Comparison of ENCODE assay signal across 2 fruit fly cellular contexts in genomic region chr2L:1118149-1118548, dm6.
TF ChIP-seq lines count a peak whose summit lies in the region.

No protein-coding gene starts in this region.

TF ChIP-seq in whole organism, adult, 20 proteins besides CTCF, POLR2A, EP300 and RAD21 (continued from another document):
- no peak for TF ChIP-seq CG14711 (tag; optimal IDR thresholded peaks at IDR 0.05; lab: Kevin White, UChicago)
TF ChIP-seq in whole organism, adult: peak in this region for 4.

TF ChIP-seq in whole organism, embryonic, 481 proteins besides CTCF, POLR2A, EP300 and RAD21 (continued from another document):
- no peak for TF ChIP-seq Dip3 (GFP tag; optimal IDR thresholded peaks at IDR 0.05; lab: Kevin White, UChicago)
- peak; percentile 32 for TF ChIP-seq CG9727 (GFP tag; optimal IDR thresholded peaks at IDR 0.05; lab: Kevin White, UChicago)
- no peak for TF ChIP-seq caup (GFP tag; optimal IDR thresholded peaks at IDR 0.05; lab: Kevin White, UChicago; ENCODE audit: severe bottlenecking)
- TF ChIP-seq sens (GFP tag; lab: Kevin White, UChicago), result no peak
- TF ChIP-seq CG16863 (GFP tag; optimal IDR thresholded peaks at IDR 0.05; lab: Kevin White, UChicago), result no peak
- no peak for TF ChIP-seq CG3838 (GFP tag; optimal IDR thresholded peaks at IDR 0.05; lab: Kevin White, UChicago)
- TF ChIP-seq lbe (GFP tag; optimal IDR thresholded peaks at IDR 0.05; lab: Kevin White, UChicago), result no peak
- peak; percentile 35 for TF ChIP-seq Ets65A (GFP tag; lab: Kevin White, UChicago)
- no peak for TF ChIP-seq CG3163 (GFP tag; optimal IDR thresholded peaks at IDR 0.05; lab: Kevin White, UChicago)
- no peak for TF ChIP-seq CG3995 (GFP tag; optimal IDR thresholded peaks at IDR 0.05; lab: Kevin White, UChicago)
- no peak for TF ChIP-seq esg (GFP tag; conservative IDR thresholded peaks at IDR 0.05; lab: Robert Waterston, UW)
- no peak for TF ChIP-seq TFAM (GFP tag; optimal IDR thresholded peaks at IDR 0.05; lab: Kevin White, UChicago)
- no peak for TF ChIP-seq CG10321 (GFP tag; IDR thresholded peaks at IDR 0.05; lab: Robert Waterston, UW)
- TF ChIP-seq ken (GFP tag; IDR thresholded peaks at IDR 0.05; lab: Robert Waterston, UW), result no peak
- no peak for TF ChIP-seq CG1832 (GFP tag; optimal IDR thresholded peaks at IDR 0.05; lab: Kevin White, UChicago)
- TF ChIP-seq h (optimal IDR thresholded peaks at IDR 0.05; lab: Kevin White, UChicago), result no peak
- TF ChIP-seq Six4 (GFP tag; optimal IDR thresholded peaks at IDR 0.05; lab: Kevin White, UChicago), result no peak
- TF ChIP-seq CG16813 (GFP tag; IDR thresholded peaks at IDR 0.05; lab: Robert Waterston, UW; ENCODE audit: partially characterized antibody), result peak; percentile 36; the same call in 1 of the 3 replicates
- TF ChIP-seq sna (GFP tag; IDR thresholded peaks at IDR 0.05; lab: Robert Waterston, UW; ENCODE audit: partially characterized antibody), result no peak
- peak; percentile 17 for TF ChIP-seq Max (GFP tag; optimal IDR thresholded peaks at IDR 0.05; lab: Kevin White, UChicago)
- TF ChIP-seq ewg (GFP tag; optimal IDR thresholded peaks at IDR 0.05; lab: Kevin White, UChicago), result peak; percentile 21
- no peak for TF ChIP-seq Drgx (GFP tag; IDR thresholded peaks at IDR 0.05; lab: Robert Waterston, UW)
- 0 out of 2 replicates have a peak, but pooled peaks have one; percentile 22 for TF ChIP-seq E2f1 (GFP tag; IDR thresholded peaks at IDR 0.05; lab: Robert Waterston, UW)
- TF ChIP-seq sug (tag; optimal IDR thresholded peaks at IDR 0.05; lab: Kevin White, UChicago), result no peak
- no peak for TF ChIP-seq Bdp1 (GFP tag; optimal IDR thresholded peaks at IDR 0.05; lab: Kevin White, UChicago)
- no peak for TF ChIP-seq Ssrp (tag; optimal IDR thresholded peaks at IDR 0.05; lab: Kevin White, UChicago)
- TF ChIP-seq hth (optimal IDR thresholded peaks at IDR 0.05; lab: Kevin White, UChicago), result no peak
- TF ChIP-seq jing (GFP tag; optimal IDR thresholded peaks at IDR 0.05; lab: Kevin White, UChicago), result no peak
- TF ChIP-seq repo (GFP tag; optimal IDR thresholded peaks at IDR 0.05; lab: Kevin White, UChicago), result no peak
- TF ChIP-seq aop (GFP tag; IDR thresholded peaks at IDR 0.05; lab: Robert Waterston, UW), result no peak
- TF ChIP-seq CG13287 (GFP tag; IDR thresholded peaks at IDR 0.05; lab: Robert Waterston, UW; ENCODE audit: partially characterized antibody), result no peak
- TF ChIP-seq bigmax (GFP tag; optimal IDR thresholded peaks at IDR 0.05; lab: Kevin White, UChicago), result no peak
- TF ChIP-seq usp (GFP tag; optimal IDR thresholded peaks at IDR 0.05; lab: Kevin White, UChicago), result no peak
- TF ChIP-seq Lhr (GFP tag; optimal IDR thresholded peaks at IDR 0.05; lab: Kevin White, UChicago), result no peak
- no peak for TF ChIP-seq lov (optimal IDR thresholded peaks at IDR 0.05; lab: Kevin White, UChicago)
- TF ChIP-seq lov (GFP tag; IDR thresholded peaks at IDR 0.05; lab: Robert Waterston, UW), result no peak
- no peak for TF ChIP-seq CG5180 (GFP tag; optimal IDR thresholded peaks at IDR 0.05; lab: Kevin White, UChicago)
- TF ChIP-seq CG11695 (GFP tag; IDR thresholded peaks at IDR 0.05; lab: Robert Waterston, UW), result no peak
- TF ChIP-seq Dbx (GFP tag; IDR thresholded peaks at IDR 0.05; lab: Robert Waterston, UW), result 0 out of 3 replicates have a peak, but pooled peaks have one; percentile 31
- no peak for TF ChIP-seq cato (GFP tag; optimal IDR thresholded peaks at IDR 0.05; lab: Kevin White, UChicago; ENCODE audit: borderline replicate concordance)
- TF ChIP-seq vnd (GFP tag; IDR thresholded peaks at IDR 0.05; lab: Robert Waterston, UW; ENCODE audit: partially characterized antibody), result no peak
- TF ChIP-seq Asciz (GFP tag; optimal IDR thresholded peaks at IDR 0.05; lab: Kevin White, UChicago), result no peak
- no peak for TF ChIP-seq BtbVII (GFP tag; optimal IDR thresholded peaks at IDR 0.05; lab: Kevin White, UChicago)
- TF ChIP-seq fd64A (GFP tag; optimal IDR thresholded peaks at IDR 0.05; lab: Kevin White, UChicago), result no peak
- TF ChIP-seq CG11093 (GFP tag; IDR thresholded peaks at IDR 0.05; lab: Robert Waterston, UW), result no peak
- no peak for TF ChIP-seq CG3281 (GFP tag; optimal IDR thresholded peaks at IDR 0.05; lab: Kevin White, UChicago)
- TF ChIP-seq Adf1 (GFP tag; IDR thresholded peaks at IDR 0.05; lab: Robert Waterston, UW), result no peak; the same call in 1 of the 2 replicates
- TF ChIP-seq ci (GFP tag; IDR thresholded peaks at IDR 0.05; lab: Robert Waterston, UW), result no peak
- TF ChIP-seq nerfin-2 (GFP tag; IDR thresholded peaks at IDR 0.05; lab: Robert Waterston, UW; ENCODE audit: partially characterized antibody), result no peak
- no peak for TF ChIP-seq cas (GFP tag; IDR thresholded peaks at IDR 0.05; lab: Robert Waterston, UW)
- peak; percentile 36 for TF ChIP-seq CG3407 (GFP tag; optimal IDR thresholded peaks at IDR 0.05; lab: Kevin White, UChicago)
- TF ChIP-seq CG3065 (GFP tag; optimal IDR thresholded peaks at IDR 0.05; lab: Kevin White, UChicago), result no peak
- TF ChIP-seq Hr78 (GFP tag; optimal IDR thresholded peaks at IDR 0.05; lab: Kevin White, UChicago), result no peak
- no peak for TF ChIP-seq CG4617 (GFP tag; optimal IDR thresholded peaks at IDR 0.05; lab: Kevin White, UChicago; ENCODE audit: borderline replicate concordance)
- no peak for TF ChIP-seq bcd (GFP tag; optimal IDR thresholded peaks at IDR 0.05; lab: Kevin White, UChicago)
- TF ChIP-seq CG6175 (GFP tag; IDR thresholded peaks at IDR 0.05; lab: Robert Waterston, UW), result no peak
- no peak for TF ChIP-seq sima (GFP tag; optimal IDR thresholded peaks at IDR 0.05; lab: Kevin White, UChicago)
- TF ChIP-seq gsb-n (tag; optimal IDR thresholded peaks at IDR 0.05; lab: Kevin White, UChicago), result no peak
- no peak for TF ChIP-seq CG8089 (GFP tag; optimal IDR thresholded peaks at IDR 0.05; lab: Kevin White, UChicago)
- TF ChIP-seq gem (tag; optimal IDR thresholded peaks at IDR 0.05; lab: Kevin White, UChicago), result no peak
- peak; percentile 11 for TF ChIP-seq gfzf (GFP tag; optimal IDR thresholded peaks at IDR 0.05; lab: Kevin White, UChicago)
- TF ChIP-seq fu2 (GFP tag; optimal IDR thresholded peaks at IDR 0.05; lab: Kevin White, UChicago), result no peak
- peak; percentile 13; the same call in 1 of the 2 replicates for TF ChIP-seq vvl (GFP tag; IDR thresholded peaks at IDR 0.05; lab: Robert Waterston, UW)
- TF ChIP-seq Xbp1 (GFP tag; optimal IDR thresholded peaks at IDR 0.05; lab: Kevin White, UChicago), result no peak
- TF ChIP-seq inv (GFP tag; IDR thresholded peaks at IDR 0.05; lab: Robert Waterston, UW; ENCODE audit: partially characterized antibody), result no peak
- TF ChIP-seq Bteb2 (GFP tag; optimal IDR thresholded peaks at IDR 0.05; lab: Kevin White, UChicago), result no peak
- TF ChIP-seq Spps (tag; optimal IDR thresholded peaks at IDR 0.05; lab: Kevin White, UChicago), result no peak
- TF ChIP-seq exex (tag; optimal IDR thresholded peaks at IDR 0.05; lab: Kevin White, UChicago), result no peak
- TF ChIP-seq CG9817 (tag; optimal IDR thresholded peaks at IDR 0.05; lab: Kevin White, UChicago), result no peak
- no peak for TF ChIP-seq CG43689 (GFP tag; IDR thresholded peaks at IDR 0.05; lab: Robert Waterston, UW)
- TF ChIP-seq Hmr (GFP tag; optimal IDR thresholded peaks at IDR 0.05; lab: Kevin White, UChicago), result no peak
- no peak for TF ChIP-seq CG4820 (GFP tag; optimal IDR thresholded peaks at IDR 0.05; lab: Kevin White, UChicago)
- TF ChIP-seq CG6791 (GFP tag; IDR thresholded peaks at IDR 0.05; lab: Robert Waterston, UW; ENCODE audit: partially characterized antibody), result no peak
- no peak for TF ChIP-seq CG12219 (GFP tag; optimal IDR thresholded peaks at IDR 0.05; lab: Kevin White, UChicago)
- no peak for TF ChIP-seq danr (GFP tag; IDR thresholded peaks at IDR 0.05; lab: Robert Waterston, UW)
- no peak for TF ChIP-seq ato (GFP tag; IDR thresholded peaks at IDR 0.05; lab: Robert Waterston, UW; ENCODE audit: partially characterized antibody)
- no peak for TF ChIP-seq dan (GFP tag; IDR thresholded peaks at IDR 0.05; lab: Robert Waterston, UW)
- TF ChIP-seq CG34422 (GFP tag; IDR thresholded peaks at IDR 0.05; lab: Robert Waterston, UW), result 0 out of 3 replicates have a peak, but pooled peaks have one; percentile 21
- TF ChIP-seq CG12769 (tag; optimal IDR thresholded peaks at IDR 0.05; lab: Kevin White, UChicago), result peak; percentile 91
- TF ChIP-seq jigr1 (GFP tag; IDR thresholded peaks at IDR 0.05; lab: Robert Waterston, UW), result no peak
- no peak for TF ChIP-seq Sox100B (GFP tag; optimal IDR thresholded peaks at IDR 0.05; lab: Kevin White, UChicago)
- TF ChIP-seq prd (optimal IDR thresholded peaks at IDR 0.05; lab: Kevin White, UChicago), result no peak
- 0 out of 3 replicates have a peak, but pooled peaks have one; percentile 30 for TF ChIP-seq prd (GFP tag; IDR thresholded peaks at IDR 0.05; lab: Robert Waterston, UW)
- no peak for TF ChIP-seq eve (GFP tag; optimal IDR thresholded peaks at IDR 0.05; lab: Kevin White, UChicago)
- TF ChIP-seq cwo (GFP tag; optimal IDR thresholded peaks at IDR 0.05; lab: Kevin White, UChicago), result no peak
- TF ChIP-seq CG12155 (GFP tag; optimal IDR thresholded peaks at IDR 0.05; lab: Kevin White, UChicago), result no peak
- no peak for TF ChIP-seq CG2120 (GFP tag; optimal IDR thresholded peaks at IDR 0.05; lab: Kevin White, UChicago)
- TF ChIP-seq CG10462 (GFP tag; optimal IDR thresholded peaks at IDR 0.05; lab: Kevin White, UChicago), result no peak
- no peak for TF ChIP-seq Nf-YA (GFP tag; IDR thresholded peaks at IDR 0.05; lab: Robert Waterston, UW)
- TF ChIP-seq NC2α (GFP tag; optimal IDR thresholded peaks at IDR 0.05; lab: Kevin White, UChicago), result no peak
- no peak for TF ChIP-seq CG10209 (GFP tag; optimal IDR thresholded peaks at IDR 0.05; lab: Kevin White, UChicago)
- no peak for TF ChIP-seq Oaz (GFP tag; IDR thresholded peaks at IDR 0.05; lab: Robert Waterston, UW)
- TF ChIP-seq sisA (GFP tag; IDR thresholded peaks at IDR 0.05; lab: Robert Waterston, UW), result no peak
- TF ChIP-seq NFAT (GFP tag; IDR thresholded peaks at IDR 0.05; lab: Robert Waterston, UW), result no peak
- TF ChIP-seq CG13424 (tag; optimal IDR thresholded peaks at IDR 0.05; lab: Kevin White, UChicago), result no peak
- TF ChIP-seq CG14710 (tag; optimal IDR thresholded peaks at IDR 0.05; lab: Kevin White, UChicago), result no peak
- no peak for TF ChIP-seq CG17612 (GFP tag; IDR thresholded peaks at IDR 0.05; lab: Robert Waterston, UW)
- 0 out of 2 replicates have a peak, but pooled peaks have one; percentile 11 for TF ChIP-seq slbo (GFP tag; IDR thresholded peaks at IDR 0.05; lab: Robert Waterston, UW)
- TF ChIP-seq Ada2b (GFP tag; IDR thresholded peaks at IDR 0.05; lab: Robert Waterston, UW), result no peak
- TF ChIP-seq phol (tag; optimal IDR thresholded peaks at IDR 0.05; lab: Kevin White, UChicago), result no peak
- TF ChIP-seq Xrp1 (GFP tag; IDR thresholded peaks at IDR 0.05; lab: Robert Waterston, UW), result no peak
- TF ChIP-seq CG2199 (GFP tag; IDR thresholded peaks at IDR 0.05; lab: Robert Waterston, UW), result 0 out of 3 replicates have a peak, but pooled peaks have one; percentile 52
- TF ChIP-seq so (GFP tag; IDR thresholded peaks at IDR 0.05; lab: Robert Waterston, UW), result peak; percentile 31; the same call in 1 of the 3 replicates
- TF ChIP-seq Hr51 (GFP tag; optimal IDR thresholded peaks at IDR 0.05; lab: Kevin White, UChicago), result no peak
- TF ChIP-seq CG3847 (GFP tag; IDR thresholded peaks at IDR 0.05; lab: Robert Waterston, UW), result 0 out of 2 replicates have a peak, but pooled peaks have one; percentile 7
- TF ChIP-seq CG12942 (GFP tag; optimal IDR thresholded peaks at IDR 0.05; lab: Kevin White, UChicago), result no peak
- TF ChIP-seq CG15479 (GFP tag; optimal IDR thresholded peaks at IDR 0.05; lab: Kevin White, UChicago), result no peak
- TF ChIP-seq ap (GFP tag; IDR thresholded peaks at IDR 0.05; lab: Robert Waterston, UW), result no peak
- TF ChIP-seq chinmo (GFP tag; IDR thresholded peaks at IDR 0.05; lab: Robert Waterston, UW; ENCODE audit: partially characterized antibody), result 0 out of 4 replicates have a peak, but pooled peaks have one; percentile 11
- TF ChIP-seq B-H1 (GFP tag; IDR thresholded peaks at IDR 0.05; lab: Robert Waterston, UW), result no peak
- TF ChIP-seq CG15073 (GFP tag; optimal IDR thresholded peaks at IDR 0.05; lab: Kevin White, UChicago), result no peak
- TF ChIP-seq CG2129 (GFP tag; IDR thresholded peaks at IDR 0.05; lab: Robert Waterston, UW; ENCODE audit: partially characterized antibody), result no peak
- no peak for TF ChIP-seq CG8290 (GFP tag; optimal IDR thresholded peaks at IDR 0.05; lab: Kevin White, UChicago)
- TF ChIP-seq CG8290 (tag; optimal IDR thresholded peaks at IDR 0.05; lab: Kevin White, UChicago), result peak in 1 of 2 experiments; percentile 20
- peak; percentile 48 for TF ChIP-seq pita (GFP tag; optimal IDR thresholded peaks at IDR 0.05; lab: Kevin White, UChicago)
- no peak for TF ChIP-seq bsh (GFP tag; optimal IDR thresholded peaks at IDR 0.05; lab: Kevin White, UChicago)
- TF ChIP-seq Pdp1 (GFP tag; optimal IDR thresholded peaks at IDR 0.05; lab: Kevin White, UChicago), result peak in 1 of 2 experiments; percentile 32
- TF ChIP-seq CG10431 (GFP tag; optimal IDR thresholded peaks at IDR 0.05; lab: Kevin White, UChicago), result no peak
- no peak for TF ChIP-seq rib (GFP tag; IDR thresholded peaks at IDR 0.05; lab: Robert Waterston, UW)
- TF ChIP-seq CG4360 (GFP tag; IDR thresholded peaks at IDR 0.05; lab: Robert Waterston, UW), result no peak
- TF ChIP-seq Chrac-16 (GFP tag; optimal IDR thresholded peaks at IDR 0.05; lab: Kevin White, UChicago), result no peak
- TF ChIP-seq YL-1 (GFP tag; optimal IDR thresholded peaks at IDR 0.05; lab: Kevin White, UChicago), result peak; percentile 2
- no peak for TF ChIP-seq nau (GFP tag; optimal IDR thresholded peaks at IDR 0.05; lab: Kevin White, UChicago)
- no peak for TF ChIP-seq Aef1 (GFP tag; IDR thresholded peaks at IDR 0.05; lab: Robert Waterston, UW)
- no peak for TF ChIP-seq CG7928 (GFP tag; optimal IDR thresholded peaks at IDR 0.05; lab: Kevin White, UChicago)
- no peak for TF ChIP-seq CG4424 (GFP tag; optimal IDR thresholded peaks at IDR 0.05; lab: Kevin White, UChicago)
